Worm (Caenorhabditis elegans) whole organism, L2 larva: ENCODE results near the gene msp-10.

Experiments
- Y55F3AM.14 ChIP-seq: fragments of 200-800 bp; sonication (Bioruptor generic); optimal IDR thresholded peaks from 2 replicates; lab custom pipeline; 2018; ENCODE audit warnings: mild to moderate bottlenecking, missing genetic modification characterization, missing compliant biosample characterization
- nhr-12 ChIP-seq: fragments of 150-350 bp; optimal IDR thresholded peaks from 2 replicates; lab custom pipeline; 2014; ENCODE audit warnings: missing biosample characterization, missing genetic modification characterization
- nhr-237 ChIP-seq: fragments of 150-350 bp; optimal IDR thresholded peaks from 2 replicates; lab custom pipeline; 2014; ENCODE audit warnings: missing biosample characterization, missing genetic modification characterization

DNA sequence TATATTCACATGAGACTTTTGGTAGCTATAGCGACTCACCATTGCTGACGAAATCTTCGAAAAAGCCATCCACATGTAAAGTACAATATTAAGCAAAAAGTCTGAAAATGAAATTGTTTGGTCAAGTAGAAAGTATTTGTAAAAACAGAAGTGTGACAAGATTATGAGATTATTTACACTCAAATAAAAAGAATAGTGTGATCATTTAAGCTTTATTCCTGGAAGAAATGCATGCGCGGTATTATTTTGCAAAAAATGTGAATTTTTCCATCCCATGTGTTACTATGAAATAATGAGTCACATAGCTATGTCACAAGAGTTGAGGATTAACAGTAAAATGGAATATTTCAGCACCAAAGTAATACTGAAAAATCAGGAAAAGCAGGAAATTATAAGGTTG lies 26.8 kb upstream of the msp-10 start, which contains the start of gene dct-15:
- TF ChIP-seq Y55F3AM.14 (GFP tag; lab: Kevin White, UChicago): no peak
- TF ChIP-seq nhr-12 (tag; lab: Kevin White, UChicago): no peak
- TF ChIP-seq nhr-237: no peak
